Fruit fly (Drosophila melanogaster) whole organism, embryonic: ENCODE measurements around the gene Unc-115a.
A peak's percentile ranks its signal among the peaks of the same experiment; 100 is the strongest.

Experiments
- Abd-B ChIP-seq: fragments of 200-800 bp; sonication (Bioruptor generic); optimal IDR thresholded peaks from 2 replicates; lab custom pipeline; 2018; ENCODE audit warnings: missing biosample characterization, mild to moderate bottlenecking, missing genetic modification characterization, moderate library complexity
- Aef1 ChIP-seq: fragments of 200-800 bp; sonication (Bioruptor generic); IDR thresholded peaks from 3 replicates; pipeline ENCODE4 v1.3.6; 2022; ENCODE audit warnings: missing biosample characterization, missing genetic modification characterization
- Awh ChIP-seq: fragments of 200-800 bp; sonication (Bioruptor generic); IDR thresholded peaks from 2 replicates; pipeline ENCODE4, ENCODE4 v1.3.6; 2022; ENCODE audit warnings: missing biosample characterization, missing genetic modification characterization
- CG10366 ChIP-seq: fragments of 200-800 bp; sonication (Bioruptor generic); IDR thresholded peaks from 2 replicates; pipeline ENCODE4 v1.3.6; 2022; ENCODE audit warnings: missing biosample characterization, missing genetic modification characterization
- CG10654 ChIP-seq: fragments of 200-800 bp; sonication (Bioruptor generic); optimal IDR thresholded peaks from 2 replicates; lab custom pipeline; 2016; ENCODE audit warnings: missing biosample characterization, missing genetic modification characterization
- CG11695 ChIP-seq: fragments of 200-800 bp; sonication (Bioruptor generic); IDR thresholded peaks from 3 replicates; pipeline ENCODE4 v1.3.6; 2022; ENCODE audit warnings: missing biosample characterization, missing genetic modification characterization
- CG17359 ChIP-seq: fragments of 200-800 bp; sonication (Bioruptor generic); optimal IDR thresholded peaks from 3 replicates; lab custom pipeline; 2018; ENCODE audit warnings: missing biosample characterization, mild to moderate bottlenecking, missing genetic modification characterization, moderate library complexity
- CG17802 ChIP-seq: fragments of 200-800 bp; sonication (Bioruptor generic); optimal IDR thresholded peaks from 2 replicates; lab custom pipeline; 2018; ENCODE audit warnings: missing biosample characterization, mild to moderate bottlenecking, missing genetic modification characterization, moderate library complexity
- CG30431 ChIP-seq: fragments of 200-800 bp; sonication (Bioruptor generic); optimal IDR thresholded peaks from 2 replicates; lab custom pipeline; 2017; ENCODE audit warnings: missing biosample characterization, missing genetic modification characterization
- CG31441 ChIP-seq: fragments of 200-800 bp; sonication (Bioruptor generic); IDR thresholded peaks from 2 replicates; pipeline ENCODE4 v1.3.6; 2022; ENCODE audit warnings: missing biosample characterization, missing genetic modification characterization
- CG4707 ChIP-seq: fragments of 200-800 bp; sonication (Bioruptor generic); optimal IDR thresholded peaks from 2 replicates; lab custom pipeline; 2018; ENCODE audit warnings: missing biosample characterization, mild to moderate bottlenecking, missing genetic modification characterization, moderate library complexity
- CG6765 ChIP-seq: fragments of 200-800 bp; sonication (Bioruptor generic); optimal IDR thresholded peaks from 3 replicates; lab custom pipeline; 2017; ENCODE audit warnings: missing biosample characterization, mild to moderate bottlenecking, missing genetic modification characterization
- CG7839 ChIP-seq: fragments of 200-800 bp; sonication (Bioruptor generic); optimal IDR thresholded peaks from 3 replicates; lab custom pipeline; 2018; ENCODE audit warnings: missing biosample characterization, mild to moderate bottlenecking, missing genetic modification characterization, moderate library complexity
- CG8089 ChIP-seq: fragments of 200-800 bp; sonication (Bioruptor generic); optimal IDR thresholded peaks from 3 replicates; lab custom pipeline; 2016; ENCODE audit warnings: missing biosample characterization, missing genetic modification characterization
- CTCF ChIP-seq: fragments of 200-800 bp; sonication (Bioruptor generic); optimal IDR thresholded peaks from 2 replicates; lab custom pipeline; 2017; ENCODE audit warnings: missing biosample characterization, mild to moderate bottlenecking, missing genetic modification characterization, moderate library complexity
- CoRest ChIP-seq: fragments of 200-800 bp; sonication (Bioruptor generic); optimal IDR thresholded peaks from 3 replicates; lab custom pipeline; 2018; ENCODE audit warnings: missing biosample characterization, mild to moderate bottlenecking, missing genetic modification characterization, moderate library complexity
- Dll ChIP-seq: fragments of 200-800 bp; sonication (Bioruptor generic); IDR thresholded peaks from 4 replicates; pipeline ENCODE4 v1.3.6; 2022; ENCODE audit warnings: missing biosample characterization, missing genetic modification characterization; ENCODE audit not compliant: partially characterized antibody
- Doc2 ChIP-seq: fragments of 200-800 bp; sonication (Bioruptor generic); IDR thresholded peaks from 2 replicates; pipeline ENCODE4 v1.3.6; 2022; ENCODE audit warnings: missing biosample characterization, missing genetic modification characterization
- Ets65A ChIP-seq: fragments of 200-800 bp; sonication (Bioruptor generic); peaks from one replicate; lab custom pipeline; 2016; ENCODE audit warnings: missing biosample characterization, missing genetic modification characterization
- Hr78 ChIP-seq, 2 experiments: fragments of 200-800 bp in 1 of 2; fragments of >200 bp in 1 of 2; sonication (Bioruptor generic) in 1 of 2; optimal IDR thresholded peaks; 2 replicates each; lab custom pipeline; 2017 to 2019; ENCODE audit warnings: missing biosample characterization in 2 of 2, missing genetic modification characterization in 2 of 2, mild to moderate bottlenecking in 1 of 2, moderate library complexity in 1 of 2
- Hsf ChIP-seq: fragments of 200-800 bp; sonication (Bioruptor generic); optimal IDR thresholded peaks from 3 replicates; lab custom pipeline; 2016; ENCODE audit warnings: missing biosample characterization, missing genetic modification characterization
- NfI ChIP-seq: fragments of 200-800 bp; sonication (Bioruptor generic); optimal IDR thresholded peaks from 3 replicates; lab custom pipeline; 2018; ENCODE audit warnings: missing biosample characterization, mild to moderate bottlenecking, missing genetic modification characterization, moderate library complexity
- Oli ChIP-seq: fragments of 200-800 bp; sonication (Bioruptor generic); optimal IDR thresholded peaks from 2 replicates; lab custom pipeline; 2018; ENCODE audit warnings: missing biosample characterization, mild to moderate bottlenecking, missing genetic modification characterization, moderate library complexity
- PHDP ChIP-seq: fragments of 200-800 bp; sonication (Bioruptor generic); optimal IDR thresholded peaks from 3 replicates; lab custom pipeline; 2018; ENCODE audit warnings: missing biosample characterization, mild to moderate bottlenecking, missing genetic modification characterization, moderate library complexity
- Sox102F ChIP-seq: fragments of 200-800 bp; sonication (Bioruptor generic); optimal IDR thresholded peaks from 2 replicates; lab custom pipeline; 2018; ENCODE audit warnings: missing biosample characterization, mild to moderate bottlenecking, missing genetic modification characterization, moderate library complexity
- Ssrp ChIP-seq: fragments of 200-800 bp; sonication (Bioruptor generic); optimal IDR thresholded peaks from 2 replicates; lab custom pipeline; 2018; ENCODE audit warnings: missing biosample characterization, mild to moderate bottlenecking, missing genetic modification characterization, moderate library complexity
- TFAM ChIP-seq: fragments of 200-800 bp; sonication (Bioruptor generic); optimal IDR thresholded peaks from 2 replicates; lab custom pipeline; 2017; ENCODE audit warnings: missing biosample characterization, missing genetic modification characterization, inconsistent platforms
- ara ChIP-seq: fragments of 200-800 bp; sonication (Bioruptor generic); IDR thresholded peaks from 2 replicates; pipeline ENCODE4 v1.3.6; 2022; ENCODE audit warnings: missing biosample characterization, missing genetic modification characterization
- az2 ChIP-seq: fragments of 200-800 bp; sonication (Bioruptor generic); optimal IDR thresholded peaks from 3 replicates; lab custom pipeline; 2016; ENCODE audit warnings: missing biosample characterization, missing genetic modification characterization
- bigmax ChIP-seq: fragments of 200-800 bp; sonication (Bioruptor generic); optimal IDR thresholded peaks from 2 replicates; lab custom pipeline; 2018; ENCODE audit warnings: missing biosample characterization, mild to moderate bottlenecking, missing genetic modification characterization
- btn ChIP-seq: fragments of 200-800 bp; sonication (Bioruptor generic); optimal IDR thresholded peaks from 2 replicates; lab custom pipeline; 2016; ENCODE audit warnings: missing biosample characterization, missing genetic modification characterization
- crol ChIP-seq: fragments of 200-800 bp; sonication (Bioruptor generic); IDR thresholded peaks from 2 replicates; pipeline ENCODE4 v1.3.6; 2022; ENCODE audit warnings: missing biosample characterization, missing genetic modification characterization
- cwo ChIP-seq: fragments of 200-800 bp; sonication (Bioruptor generic); optimal IDR thresholded peaks from 3 replicates; lab custom pipeline; 2017; ENCODE audit warnings: missing biosample characterization, missing genetic modification characterization, mild to moderate bottlenecking, moderate library complexity, missing genetic modification reagents
- dmrt99B ChIP-seq: fragments of 200-800 bp; sonication (Bioruptor generic); optimal IDR thresholded peaks from 2 replicates; lab custom pipeline; 2018; ENCODE audit warnings: missing biosample characterization, mild to moderate bottlenecking, missing genetic modification characterization, moderate library complexity
- dpn ChIP-seq, 2 experiments: fragments of 200-800 bp; sonication (Bioruptor generic); optimal IDR thresholded peaks; 3 replicates each; lab custom pipeline; 2016; ENCODE audit warnings: missing biosample characterization in 2 of 2, missing genetic modification characterization in 2 of 2
- exex ChIP-seq: fragments of 200-800 bp; sonication (Bioruptor generic); optimal IDR thresholded peaks from 4 replicates; lab custom pipeline; 2018; ENCODE audit warnings: missing biosample characterization, mild to moderate bottlenecking, missing genetic modification characterization, moderate library complexity
- fd3F ChIP-seq: fragments of 200-800 bp; sonication (Bioruptor generic); optimal IDR thresholded peaks from 2 replicates; lab custom pipeline; 2018; ENCODE audit warnings: missing biosample characterization, mild to moderate bottlenecking, missing genetic modification characterization, moderate library complexity
- gem ChIP-seq: fragments of 200-800 bp; sonication (Bioruptor generic); optimal IDR thresholded peaks from 2 replicates; lab custom pipeline; 2019; ENCODE audit warnings: missing biosample characterization, mild to moderate bottlenecking, missing genetic modification characterization, moderate library complexity
- grau ChIP-seq: fragments of 200-800 bp; optimal IDR thresholded peaks from 3 replicates; lab custom pipeline; 2019; ENCODE audit warnings: missing biosample characterization, mild to moderate bottlenecking, missing genetic modification characterization, moderate library complexity
- gt ChIP-seq: fragments of 200-800 bp; sonication (Bioruptor generic); IDR thresholded peaks from 2 replicates; pipeline ENCODE4 v1.3.6; 2022; ENCODE audit warnings: missing biosample characterization, missing genetic modification characterization
- hbn ChIP-seq: fragments of 200-800 bp; sonication (Bioruptor generic); IDR thresholded peaks from 2 replicates; pipeline ENCODE4 v1.3.6; 2022; ENCODE audit warnings: missing biosample characterization, missing genetic modification characterization; ENCODE audit not compliant: partially characterized antibody
- kni ChIP-seq: fragments of 200-800 bp; sonication (Bioruptor generic); optimal IDR thresholded peaks from 3 replicates; lab custom pipeline; 2017; ENCODE audit warnings: mild to moderate bottlenecking, missing biosample characterization, missing genetic modification reagents, missing genetic modification characterization
- lbe ChIP-seq: fragments of 200-800 bp; sonication (Bioruptor generic); optimal IDR thresholded peaks from 2 replicates; lab custom pipeline; 2016; ENCODE audit warnings: missing biosample characterization, mild to moderate bottlenecking, missing genetic modification characterization
- mam ChIP-seq: fragments of 200-800 bp; sonication (Bioruptor generic); optimal IDR thresholded peaks from 3 replicates; lab custom pipeline; 2016; ENCODE audit warnings: missing biosample characterization, missing genetic modification characterization
- sd ChIP-seq: fragments of 200-800 bp; sonication (Bioruptor generic); optimal IDR thresholded peaks from 3 replicates; lab custom pipeline; 2018; ENCODE audit warnings: missing biosample characterization, mild to moderate bottlenecking, missing genetic modification characterization, moderate library complexity
- seq ChIP-seq: fragments of 200-800 bp; sonication (Bioruptor generic); IDR thresholded peaks from 2 replicates; pipeline ENCODE4 v1.3.6; 2022; ENCODE audit warnings: missing biosample characterization, missing genetic modification characterization
- sim ChIP-seq: fragments of 200-800 bp; sonication (Bioruptor generic); IDR thresholded peaks from 2 replicates; pipeline ENCODE4 v1.3.6; 2022; ENCODE audit warnings: missing biosample characterization, missing genetic modification characterization
- sisA ChIP-seq: fragments of 200-800 bp; sonication (Bioruptor generic); IDR thresholded peaks from 2 replicates; pipeline ENCODE4 v1.3.6; 2022; ENCODE audit warnings: missing biosample characterization, missing genetic modification characterization
- slou ChIP-seq: fragments of 200-800 bp; sonication (Bioruptor generic); optimal IDR thresholded peaks from 3 replicates; lab custom pipeline; 2016; ENCODE audit warnings: missing biosample characterization, missing genetic modification characterization
- twi ChIP-seq: fragments of 200-800 bp; optimal IDR thresholded peaks from 2 replicates; lab custom pipeline; 2019; ENCODE audit warnings: missing biosample characterization, mild to moderate bottlenecking, missing genetic modification characterization, moderate library complexity
- unpg ChIP-seq: fragments of 200-800 bp; sonication (Bioruptor generic); optimal IDR thresholded peaks from 3 replicates; lab custom pipeline; 2018; ENCODE audit warnings: missing biosample characterization, mild to moderate bottlenecking, missing genetic modification characterization, moderate library complexity
- z ChIP-seq: fragments of 200-800 bp; sonication (Bioruptor generic); IDR thresholded peaks from 3 replicates; pipeline ENCODE4 v1.3.6; 2022; ENCODE audit warnings: missing biosample characterization, missing genetic modification characterization

Unc-115a gene

DNA sequence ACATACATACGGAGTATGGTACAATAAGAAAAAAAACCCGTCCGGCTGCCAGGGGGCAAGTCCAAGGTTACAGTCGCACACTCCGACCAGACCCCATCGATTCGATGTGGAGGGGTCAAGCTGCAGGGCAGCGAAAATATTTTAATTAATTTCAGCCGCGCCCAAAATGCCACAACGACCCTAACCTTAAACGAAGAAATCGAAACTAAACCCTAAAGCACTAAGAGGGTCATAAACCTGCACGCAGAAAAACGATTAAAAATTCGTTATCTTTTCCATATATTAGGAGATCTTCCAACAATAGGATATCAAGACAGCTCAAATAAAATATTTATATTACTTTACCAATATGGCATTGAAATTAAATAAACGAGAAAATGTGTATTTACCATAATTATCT lies 3.3 kb downstream of the Unc-115a start:
- no peak for TF ChIP-seq lbe (GFP tag; lab: Kevin White, UChicago)
- peak; percentile 30 for TF ChIP-seq CG17359 (tag; lab: Kevin White, UChicago)
- peak; percentile 24 for TF ChIP-seq Ssrp
- TF ChIP-seq Doc2 (GFP tag; lab: Robert Waterston, UW) = no peak
- TF ChIP-seq btn (GFP tag; lab: Kevin White, UChicago) = no peak
- peak; percentile 13 for TF ChIP-seq unpg (GFP tag; lab: Kevin White, UChicago)
- no peak for TF ChIP-seq sisA (GFP tag; lab: Robert Waterston, UW)
- no peak for TF ChIP-seq CTCF (GFP tag; lab: Kevin White, UChicago)
- no peak for TF ChIP-seq hbn (GFP tag; lab: Robert Waterston, UW)
- peak; percentile 2 for TF ChIP-seq PHDP
- TF ChIP-seq ara (GFP tag; lab: Robert Waterston, UW) = no peak
- TF ChIP-seq CG4707 (GFP tag; lab: Kevin White, UChicago) = no peak
- TF ChIP-seq CG10654 (GFP tag; lab: Kevin White, UChicago) = no peak
- no peak for TF ChIP-seq sim (GFP tag; lab: Robert Waterston, UW)
- peak in 1 of 2 experiments; percentile 72 for TF ChIP-seq Hr78 (GFP tag; optimal IDR thresholded peaks at IDR 0.05; lab: Kevin White, UChicago)
- TF ChIP-seq twi (tag; lab: Kevin White, UChicago) = no peak
- TF ChIP-seq Aef1 (GFP tag; lab: Robert Waterston, UW) = no peak
- TF ChIP-seq gt (GFP tag; lab: Robert Waterston, UW) = no peak
- peak; percentile 43 for TF ChIP-seq fd3F
- peak; percentile 36 for TF ChIP-seq grau (tag; lab: Kevin White, UChicago)
- peak; percentile 36 for TF ChIP-seq Abd-B (GFP tag; lab: Kevin White, UChicago)
- TF ChIP-seq CG11695 (GFP tag; lab: Robert Waterston, UW) = no peak
- TF ChIP-seq CG8089 (GFP tag; lab: Kevin White, UChicago) = no peak
- TF ChIP-seq bigmax (GFP tag; lab: Kevin White, UChicago) = peak; percentile 51
- TF ChIP-seq Ets65A (GFP tag; lab: Kevin White, UChicago) = peak; percentile 11
- no peak for TF ChIP-seq crol (GFP tag; lab: Robert Waterston, UW)
- TF ChIP-seq gem = peak; percentile 58
- no peak for TF ChIP-seq mam (GFP tag; lab: Kevin White, UChicago)
- TF ChIP-seq dmrt99B (tag; lab: Kevin White, UChicago) = peak; percentile 22
- peak; percentile 25 for TF ChIP-seq az2 (GFP tag; lab: Kevin White, UChicago)
- TF ChIP-seq Oli (tag; lab: Kevin White, UChicago) = peak; percentile 8
- no peak for TF ChIP-seq Hsf (GFP tag; lab: Kevin White, UChicago)
- TF ChIP-seq cwo = no peak
- peak; percentile 23 for TF ChIP-seq CoRest (tag; lab: Kevin White, UChicago)
- TF ChIP-seq sd (tag; lab: Kevin White, UChicago) = peak; percentile 67
- no peak for TF ChIP-seq z (GFP tag; lab: Robert Waterston, UW)
- peak; percentile 27 for TF ChIP-seq CG7839
- TF ChIP-seq CG10366 (GFP tag; lab: Robert Waterston, UW) = no peak
- no peak for TF ChIP-seq exex
- no peak for TF ChIP-seq Dll (GFP tag; lab: Robert Waterston, UW)
- no peak for TF ChIP-seq TFAM
- no peak for TF ChIP-seq CG30431 (GFP tag; lab: Kevin White, UChicago)
- TF ChIP-seq CG17802 (tag; lab: Kevin White, UChicago) = no peak
- no peak for TF ChIP-seq seq
- no peak for TF ChIP-seq Awh (GFP tag; lab: Robert Waterston, UW)
- no peak for TF ChIP-seq slou (GFP tag; lab: Kevin White, UChicago)
- no peak for TF ChIP-seq kni (GFP tag; lab: Kevin White, UChicago)
- peak; percentile 34 for TF ChIP-seq NfI (GFP tag; lab: Kevin White, UChicago)
- TF ChIP-seq Sox102F (GFP tag; lab: Kevin White, UChicago) = peak; percentile 62
- no peak for TF ChIP-seq CG6765 (GFP tag; lab: Kevin White, UChicago)
- TF ChIP-seq CG31441 (GFP tag; lab: Robert Waterston, UW) = no peak
- peak in 1 of 2 experiments; percentile 9 for TF ChIP-seq dpn (GFP tag; optimal IDR thresholded peaks at IDR 0.05; lab: Kevin White, UChicago)
